Worm (Caenorhabditis elegans) whole organism, L1 larva: ENCODE data around the gene C30A5.10.

ENCODE experiments used
- aha-1 ChIP-seq: fragments of 150-350 bp; optimal IDR thresholded peaks from 2 replicates; lab custom pipeline; 2014; ENCODE audit warnings: missing biosample characterization, missing genetic modification characterization
- alr-1 ChIP-seq: fragments of 200-800 bp; sonication (Bioruptor generic); optimal IDR thresholded peaks from 2 replicates; lab custom pipeline; 2018; ENCODE audit warnings: borderline replicate concordance, mild to moderate bottlenecking, missing genetic modification characterization, missing compliant biosample characterization
- blmp-1 ChIP-seq: fragments of 150-350 bp; optimal IDR thresholded peaks from 2 replicates; lab custom pipeline; 2014; ENCODE audit warnings: missing biosample characterization, missing genetic modification characterization
- ceh-63 ChIP-seq: fragments of 200-800 bp; sonication (Bioruptor generic); optimal IDR thresholded peaks from 2 replicates; lab custom pipeline; 2018; ENCODE audit warnings: mild to moderate bottlenecking, missing genetic modification characterization, missing compliant biosample characterization
- ceh-8 ChIP-seq: fragments of 200-800 bp; sonication (Bioruptor generic); optimal IDR thresholded peaks from 2 replicates; lab custom pipeline; 2018; ENCODE audit warnings: mild to moderate bottlenecking, missing genetic modification characterization, moderate library complexity, missing compliant biosample characterization
- ces-1 ChIP-seq: fragments of 150-350 bp; optimal IDR thresholded peaks from 2 replicates; lab custom pipeline; 2014; ENCODE audit warnings: missing biosample characterization, missing genetic modification reagents, missing genetic modification characterization
- dsc-1 ChIP-seq: sonication (generic microtip); optimal IDR thresholded peaks from 2 replicates; lab custom pipeline; 2016; ENCODE audit warnings: mild to moderate bottlenecking, missing genetic modification characterization, missing compliant biosample characterization
- efl-1 ChIP-seq, 4 experiments: fragments of 150-350 bp; optimal IDR thresholded peaks in 3 of 4; peaks in 1 of 4; 1 replicate in 1 of 4; 2 replicates in 3 of 4; lab custom pipeline; 2014; ENCODE audit warnings: missing biosample characterization in 2 of 4, missing genetic modification characterization in 2 of 4, missing genetic modification reagents in 2 of 4
- efl-3 ChIP-seq: fragments of 200-800 bp; sonication (Bioruptor generic); optimal IDR thresholded peaks from 2 replicates; lab custom pipeline; 2018; ENCODE audit warnings: mild to moderate bottlenecking, missing genetic modification characterization, missing compliant biosample characterization
- egl-13 ChIP-seq: sonication (generic microtip); optimal IDR thresholded peaks from 2 replicates; lab custom pipeline; 2016; ENCODE audit warnings: missing genotype, missing genetic modification reagents, missing genetic modification characterization, missing compliant biosample characterization
- egl-27 ChIP-seq, 2 experiments: fragments of 150-350 bp in 1 of 2; sonication (generic microtip); optimal IDR thresholded peaks; 3 replicates each; lab custom pipeline; 2017 to 2018; ENCODE audit warnings: missing biosample characterization in 2 of 2, missing genetic modification characterization in 2 of 2, missing genetic modification reagents in 2 of 2
- elt-2 ChIP-seq: sonication (generic microtip); optimal IDR thresholded peaks from 2 replicates; lab custom pipeline; 2016; ENCODE audit warnings: missing genetic modification characterization, mild to moderate bottlenecking, inconsistent platforms, missing compliant biosample characterization, missing genetic modification reagents
- ets-5 ChIP-seq: fragments of 200-800 bp; sonication (Bioruptor generic); IDR thresholded peaks from 2 replicates; pipeline ENCODE4 v1.3.6; 2022; ENCODE audit warnings: missing genetic modification characterization, missing compliant biosample characterization
- fkh-10 ChIP-seq: sonication (generic microtip); optimal IDR thresholded peaks from 2 replicates; lab custom pipeline; 2017; ENCODE audit warnings: missing biosample characterization, missing genetic modification reagents, missing genetic modification characterization
- fkh-4 ChIP-seq: sonication (generic microtip); optimal IDR thresholded peaks from 2 replicates; lab custom pipeline; 2016; ENCODE audit warnings: missing compliant biosample characterization, missing genetic modification characterization, borderline replicate concordance
- fkh-8 ChIP-seq: sonication (generic microtip); optimal IDR thresholded peaks from 2 replicates; lab custom pipeline; 2016; ENCODE audit warnings: mild to moderate bottlenecking, missing genetic modification characterization, missing compliant biosample characterization
- fos-1 ChIP-seq: fragments of 150-350 bp; optimal IDR thresholded peaks from 2 replicates; lab custom pipeline; 2014; ENCODE audit warnings: missing biosample characterization, missing genetic modification characterization
- hlh-17 ChIP-seq: fragments of 200-800 bp; sonication (Bioruptor generic); optimal IDR thresholded peaks from 2 replicates; lab custom pipeline; 2018; ENCODE audit warnings: missing genetic modification characterization, mild to moderate bottlenecking, missing compliant biosample characterization, moderate library complexity, borderline replicate concordance
- hpl-2 ChIP-seq: fragments of 150-350 bp; optimal IDR thresholded peaks from 2 replicates; lab custom pipeline; 2014; ENCODE audit warnings: missing biosample characterization, missing genetic modification reagents, missing genetic modification characterization
- isw-1 ChIP-seq: fragments of 200-800 bp; sonication (Bioruptor generic); IDR thresholded peaks from 2 replicates; pipeline ENCODE4 v1.3.6; 2022; ENCODE audit warnings: missing genetic modification characterization, missing compliant biosample characterization
- lin-39 ChIP-seq: fragments of 150-350 bp; optimal IDR thresholded peaks from 2 replicates; lab custom pipeline; 2014; ENCODE audit warnings: missing biosample characterization, missing genetic modification reagents, missing genetic modification characterization
- lir-3 ChIP-seq: sonication (generic microtip); optimal IDR thresholded peaks from 2 replicates; lab custom pipeline; 2016; ENCODE audit warnings: mild to moderate bottlenecking, missing genetic modification characterization, moderate library complexity, missing compliant biosample characterization; ENCODE audit not compliant: poor library complexity
- mdl-1 ChIP-seq, 2 experiments: fragments of 150-350 bp; optimal IDR thresholded peaks; 2 replicates each; lab custom pipeline; 2014 to 2017; ENCODE audit warnings: missing biosample characterization in 2 of 2, missing genetic modification characterization in 2 of 2, inconsistent platforms in 1 of 2
- mep-1 ChIP-seq: fragments of 150-350 bp; optimal IDR thresholded peaks from 2 replicates; lab custom pipeline; 2014; ENCODE audit warnings: missing biosample characterization, missing genetic modification characterization
- nhr-12 ChIP-seq: sonication (generic microtip); optimal IDR thresholded peaks from 2 replicates; lab custom pipeline; 2017; ENCODE audit warnings: missing biosample characterization, missing genetic modification characterization
- nhr-237 ChIP-seq: fragments of 150-350 bp; optimal IDR thresholded peaks from 2 replicates; lab custom pipeline; 2014; ENCODE audit warnings: missing biosample characterization, missing genetic modification characterization
- nhr-28 ChIP-seq: fragments of 150-350 bp; optimal IDR thresholded peaks from 2 replicates; lab custom pipeline; 2014; ENCODE audit warnings: missing biosample characterization, missing genetic modification characterization
- nhr-47 ChIP-seq: sonication (generic microtip); optimal IDR thresholded peaks from 2 replicates; lab custom pipeline; 2016; ENCODE audit warnings: mild to moderate bottlenecking, missing genetic modification characterization, moderate library complexity, missing compliant biosample characterization
- nhr-71 ChIP-seq: sonication (generic microtip); optimal IDR thresholded peaks from 2 replicates; lab custom pipeline; 2016; ENCODE audit warnings: mild to moderate bottlenecking, missing genetic modification characterization, moderate library complexity, missing compliant biosample characterization
- nhr-76 ChIP-seq: sonication (generic microtip); optimal IDR thresholded peaks from 2 replicates; lab custom pipeline; 2017; ENCODE audit warnings: missing biosample characterization, missing genetic modification characterization
- nhr-77 ChIP-seq: fragments of 150-350 bp; optimal IDR thresholded peaks from 2 replicates; lab custom pipeline; 2014; ENCODE audit warnings: missing biosample characterization, missing genetic modification characterization
- nhr-84 ChIP-seq: sonication (generic microtip); optimal IDR thresholded peaks from 2 replicates; lab custom pipeline; 2017; ENCODE audit warnings: missing biosample characterization, missing genetic modification characterization
- nhr-85 ChIP-seq: sonication (generic microtip); peaks from one replicate; lab custom pipeline; 2016; ENCODE audit warnings: missing genetic modification characterization, inconsistent platforms, missing compliant biosample characterization
- pax-3 ChIP-seq: fragments of 200-800 bp; sonication (Bioruptor generic); optimal IDR thresholded peaks from 2 replicates; lab custom pipeline; 2018; ENCODE audit warnings: mild to moderate bottlenecking, missing genetic modification characterization, moderate library complexity, missing compliant biosample characterization
- rnt-1 ChIP-seq: sonication (generic microtip); optimal IDR thresholded peaks from 2 replicates; lab custom pipeline; 2016; ENCODE audit warnings: mild to moderate bottlenecking, missing genetic modification characterization, moderate library complexity, missing compliant biosample characterization
- sox-4 ChIP-seq: sonication (generic microtip); optimal IDR thresholded peaks from 2 replicates; lab custom pipeline; 2016; ENCODE audit warnings: missing genetic modification characterization, missing compliant biosample characterization
- swsn-7 ChIP-seq: sonication (generic microtip); optimal IDR thresholded peaks from 2 replicates; lab custom pipeline; 2016; ENCODE audit warnings: missing genetic modification characterization, missing compliant biosample characterization
- tbx-2 ChIP-seq: sonication (generic microtip); optimal IDR thresholded peaks from 2 replicates; lab custom pipeline; 2016; ENCODE audit warnings: missing genetic modification characterization, missing compliant biosample characterization
- tlp-1 ChIP-seq: fragments of 150-350 bp; optimal IDR thresholded peaks from 2 replicates; lab custom pipeline; 2014; ENCODE audit warnings: missing biosample characterization, missing genetic modification characterization
- unc-30 ChIP-seq: sonication (generic microtip); optimal IDR thresholded peaks from 2 replicates; lab custom pipeline; 2017; ENCODE audit warnings: missing biosample characterization, missing genetic modification characterization
- unc-86 ChIP-seq: sonication (generic microtip); optimal IDR thresholded peaks from 2 replicates; lab custom pipeline; 2016; ENCODE audit warnings: missing genetic modification characterization, missing compliant biosample characterization
- xbp-1 ChIP-seq: sonication (generic microtip); optimal IDR thresholded peaks from 2 replicates; lab custom pipeline; 2016; ENCODE audit warnings: missing genetic modification characterization, missing compliant biosample characterization
- zag-1 ChIP-seq: fragments of 150-350 bp; optimal IDR thresholded peaks from 2 replicates; lab custom pipeline; 2014; ENCODE audit warnings: missing biosample characterization, missing genetic modification characterization
- zip-4 ChIP-seq: fragments of 200-800 bp; sonication (Bioruptor generic); optimal IDR thresholded peaks from 2 replicates; lab custom pipeline; 2018; ENCODE audit warnings: mild to moderate bottlenecking, missing genetic modification characterization, moderate library complexity, missing compliant biosample characterization
- ztf-4 ChIP-seq: fragments of 150-350 bp; optimal IDR thresholded peaks from 2 replicates; lab custom pipeline; 2014; ENCODE audit warnings: missing biosample characterization, missing genetic modification characterization

C30A5.10 gene

DNA sequence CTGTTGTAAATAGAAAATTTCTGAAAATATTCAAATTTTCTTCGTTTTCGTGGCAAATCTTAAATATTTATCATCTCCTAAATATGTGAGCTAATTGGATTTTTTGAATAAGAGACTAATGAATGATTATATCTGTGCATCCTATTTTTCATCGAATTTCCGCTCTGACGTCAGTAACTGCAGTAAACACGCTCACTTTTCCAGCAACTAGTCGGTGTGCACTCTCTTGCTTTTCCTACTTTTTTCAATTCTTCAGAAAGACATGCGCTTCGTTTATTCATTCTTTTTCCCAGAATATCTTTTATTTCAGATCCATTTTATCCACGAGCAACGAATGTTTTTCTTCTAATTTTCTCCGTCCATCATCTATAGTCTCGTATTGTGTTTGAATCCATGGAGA, 19.8 kb upstream of the C30A5.10 start (continued):
- TF ChIP-seq lir-3 (no peak), nhr-76 (tag; lab: Kevin White, UChicago) (no peak), nhr-47 (tag; lab: Kevin White, UChicago) (peak; percentile 70), nhr-71 (peak; percentile 73), tlp-1 (tag; lab: Kevin White, UChicago) (no peak), ceh-63 (GFP tag; lab: Kevin White, UChicago) (no peak), unc-86 (tag; lab: Kevin White, UChicago) (peak; percentile 91), ets-5 (no peak), nhr-84 (tag; lab: Kevin White, UChicago) (no peak), fos-1 (tag; lab: Kevin White, UChicago) (no peak), fkh-8 (tag; lab: Kevin White, UChicago) (peak; percentile 71), efl-1 (optimal IDR thresholded peaks at IDR 0.05; lab: Kevin White, UChicago) (no peak), efl-1 (GFP tag; optimal IDR thresholded peaks at IDR 0.05 in 1 of 2; lab: Kevin White, UChicago) (no peak), efl-3 (no peak), zip-4 (no peak), nhr-85 (tag; lab: Kevin White, UChicago) (no peak), fkh-4 (tag; lab: Kevin White, UChicago) (no peak), mdl-1 (tag; optimal IDR thresholded peaks at IDR 0.05; lab: Kevin White, UChicago) (no peak), nhr-12 (tag; lab: Kevin White, UChicago) (no peak), mep-1 (tag; lab: Kevin White, UChicago) (no peak), fkh-10 (no peak), blmp-1 (tag; lab: Kevin White, UChicago) (no peak), nhr-28 (tag; lab: Kevin White, UChicago) (no peak), nhr-77 (tag; lab: Kevin White, UChicago) (no peak), lin-39 (no peak), elt-2 (tag; lab: Kevin White, UChicago) (no peak), hlh-17 (no peak), zag-1 (no peak), ztf-4 (tag; lab: Kevin White, UChicago) (peak; percentile 45), aha-1 (tag; lab: Kevin White, UChicago) (no peak), rnt-1 (tag; lab: Kevin White, UChicago) (no peak), unc-30 (tag; lab: Kevin White, UChicago) (no peak), pax-3 (peak; percentile 23), isw-1 (GFP tag; lab: Robert Waterston, UW) (no peak), tbx-2 (no peak), sox-4 (tag; lab: Kevin White, UChicago) (peak; percentile 1), hpl-2 (GFP tag; lab: Kevin White, UChicago) (no peak), dsc-1 (tag; lab: Kevin White, UChicago) (peak; percentile 92), xbp-1 (tag; lab: Kevin White, UChicago) (no peak), ces-1 (GFP tag; lab: Kevin White, UChicago) (no peak), swsn-7 (peak; percentile 43), egl-13 (tag; lab: Kevin White, UChicago) (peak; percentile 76), nhr-237 (tag; lab: Kevin White, UChicago) (no peak), ceh-8 (GFP tag; lab: Kevin White, UChicago) (no peak), alr-1 (tag; lab: Kevin White, UChicago) (no peak), egl-27 (tag; optimal IDR thresholded peaks at IDR 0.05; lab: Kevin White, UChicago) (no peak)
